Worm (Caenorhabditis elegans): ENCODE measurements around the gene Y81B9A.3.

ce11 chrX:9170058-9170457, 12.2 kb upstream of the Y81B9A.3 start:
- TF ChIP-seq snpc-4 (tag; optimal IDR thresholded peaks at IDR 0.05) (no peak), unc-130 (GFP tag; optimal IDR thresholded peaks at IDR 0.05) (no peak), nhr-48 (tag; optimal IDR thresholded peaks at IDR 0.05) (no peak), nhr-28 (tag; optimal IDR thresholded peaks at IDR 0.05) (no peak), daf-12 (tag; optimal IDR thresholded peaks at IDR 0.05) (no peak), zip-2 (tag; optimal IDR thresholded peaks at IDR 0.05) (no peak), attf-4 (tag; optimal IDR thresholded peaks at IDR 0.05) (no peak), Y5F2A.4 (GFP tag; optimal IDR thresholded peaks at IDR 0.05) (no peak)
